Worm (Caenorhabditis elegans): ENCODE measurements around the gene F34D10.4.
A peak's percentile ranks its signal among the peaks of the same experiment; 100 is the strongest.
"Not testable (repeated sequence)": the region's sequence is repeated elsewhere in the genome, so short reads cannot be mapped to it uniquely, and the experiment has no call there.

F34D10.4 gene

ce11 chrIII:3697181-3697580 is 39.2 kb upstream of the F34D10.4 start:
- peak; percentile 46 for TF ChIP-seq nhr-19 (GFP tag; conservative IDR thresholded peaks at IDR 0.05)
- 0 out of 2 replicates have a peak, but pooled peaks have one; percentile 4 for TF ChIP-seq isw-1 (GFP tag; IDR thresholded peaks at IDR 0.05)
- TF ChIP-seq efl-1 (optimal IDR thresholded peaks at IDR 0.05) = not testable (repeated sequence)
- peak in 1 of 2 experiments; percentile 57 for TF ChIP-seq efl-1 (GFP tag; optimal IDR thresholded peaks at IDR 0.05 in 1 of 2)

- TF ChIP-seq fos-1 (tag; optimal IDR thresholded peaks at IDR 0.05) (no peak), fkh-4 (tag; optimal IDR thresholded peaks at IDR 0.05; ENCODE audit: borderline replicate concordance) (no peak), C04F5.9 (tag; optimal IDR thresholded peaks at IDR 0.05) (no peak), unc-130 (tag; optimal IDR thresholded peaks at IDR 0.05) (no peak), lin-39 (tag; optimal IDR thresholded peaks at IDR 0.05) (no peak), rnt-1 (tag; optimal IDR thresholded peaks at IDR 0.05) (no peak), nhr-85 (tag) (no peak), unc-98 (GFP tag; IDR thresholded peaks at IDR 0.05) (no peak), elt-2 (tag; optimal IDR thresholded peaks at IDR 0.05) (no peak)
These were observed 38.0 kb upstream of the F34D10.4 start for ce11 chrIII:3698366-3698765.

ce11 chrIII:3699275-3699674 is 37.1 kb upstream of the F34D10.4 start, which contains the start of gene cyn-9:
cyn-9 (minus strand) TSS chrIII:3699640.
- TF ChIP-seq fos-1 (tag; optimal IDR thresholded peaks at IDR 0.05) (no peak), aly-2 (tag; optimal IDR thresholded peaks at IDR 0.05) (no peak)

- TF ChIP-seq nhr-71 (tag; optimal IDR thresholded peaks at IDR 0.05) (peak; percentile 55), nhr-28 (tag; optimal IDR thresholded peaks at IDR 0.05) (no peak), nhr-77 (tag; optimal IDR thresholded peaks at IDR 0.05) (peak; percentile 15), ceh-90 (tag; optimal IDR thresholded peaks at IDR 0.05) (no peak), blmp-1 (tag; optimal IDR thresholded peaks at IDR 0.05) (peak; percentile 20), mep-1 (tag; optimal IDR thresholded peaks at IDR 0.05) (peak; percentile 47), elt-3 (tag; optimal IDR thresholded peaks at IDR 0.05) (peak in 1 of 6 experiments; percentile 22), snu-23 (GFP tag; optimal IDR thresholded peaks at IDR 0.05) (peak; percentile 47), lsy-2 (tag; optimal IDR thresholded peaks at IDR 0.05) (peak in 1 of 2 experiments; percentile 25), swsn-7 (tag; optimal IDR thresholded peaks at IDR 0.05) (peak; percentile 14), efl-1 (optimal IDR thresholded peaks at IDR 0.05) (peak; percentile 2 to 31), efl-1 (GFP tag; optimal IDR thresholded peaks at IDR 0.05 in 1 of 2) (peak in 1 of 2 experiments; percentile 33), lin-35 (GFP tag; optimal IDR thresholded peaks at IDR 0.05) (peak; percentile 17 to 31), lin-14 (GFP tag; optimal IDR thresholded peaks at IDR 0.05) (peak; percentile 90), xbp-1 (tag; optimal IDR thresholded peaks at IDR 0.05) (peak; percentile 98), snpc-4 (tag; optimal IDR thresholded peaks at IDR 0.05) (no peak), fkh-4 (tag; optimal IDR thresholded peaks at IDR 0.05; ENCODE audit: borderline replicate concordance) (no peak), dpl-1 (GFP tag; optimal IDR thresholded peaks at IDR 0.05) (peak in 2 of 3 experiments; percentile 3 to 10), mdl-1 (tag; optimal IDR thresholded peaks at IDR 0.05) (peak in 1 of 2 experiments; percentile 70), rnt-1 (tag; optimal IDR thresholded peaks at IDR 0.05) (peak; percentile 9), nhr-19 (GFP tag; conservative IDR thresholded peaks at IDR 0.05) (0 out of 2 replicates have a peak, but pooled peaks have one; percentile 10), egl-27 (tag; optimal IDR thresholded peaks at IDR 0.05) (no peak), tbx-2 (tag; optimal IDR thresholded peaks at IDR 0.05) (peak; percentile 23), ceh-63 (GFP tag; optimal IDR thresholded peaks at IDR 0.05) (no peak)
These were observed 34.7 kb upstream of the F34D10.4 start, which contains the start of the genes pdi-1 and C14B1.2 for ce11 chrIII:3701411-3702310. pdi-1 (minus strand) TSS chrIII:3701461. C14B1.2 (plus strand) TSS chrIII:3702260.

- TF ChIP-seq nhr-71 (tag; optimal IDR thresholded peaks at IDR 0.05) (peak; percentile 39), mep-1 (tag; optimal IDR thresholded peaks at IDR 0.05) (peak; percentile 3), jun-1 (tag; optimal IDR thresholded peaks at IDR 0.05) (peak; percentile 17), nhr-76 (tag; optimal IDR thresholded peaks at IDR 0.05) (no peak), skn-1 (tag; optimal IDR thresholded peaks at IDR 0.05) (peak; percentile 87), elt-3 (tag; optimal IDR thresholded peaks at IDR 0.05) (peak in 1 of 6 experiments; percentile 21), ceh-82 (tag; optimal IDR thresholded peaks at IDR 0.05) (peak in 2 of 3 experiments; percentile 6 to 31), ceh-63 (GFP tag; optimal IDR thresholded peaks at IDR 0.05) (no peak), lsy-2 (tag; optimal IDR thresholded peaks at IDR 0.05) (peak; percentile 28 to 32), snu-23 (GFP tag; optimal IDR thresholded peaks at IDR 0.05) (peak; percentile 4), efl-1 (optimal IDR thresholded peaks at IDR 0.05) (no peak), efl-1 (GFP tag; optimal IDR thresholded peaks at IDR 0.05 in 1 of 2) (peak; percentile 10 to 91), mdl-1 (tag; optimal IDR thresholded peaks at IDR 0.05) (peak in 1 of 2 experiments; percentile 29), nhr-47 (tag; optimal IDR thresholded peaks at IDR 0.05) (no peak), lin-35 (GFP tag; optimal IDR thresholded peaks at IDR 0.05) (peak; percentile 15 to 56), xbp-1 (tag; optimal IDR thresholded peaks at IDR 0.05) (peak; percentile 1), zip-4 (GFP tag; optimal IDR thresholded peaks at IDR 0.05) (peak; percentile 30), ama-1 (optimal IDR thresholded peaks at IDR 0.05) (no peak), swsn-7 (tag; optimal IDR thresholded peaks at IDR 0.05) (no peak), lin-14 (GFP tag; optimal IDR thresholded peaks at IDR 0.05) (peak; percentile 66), hpl-2 (GFP tag; optimal IDR thresholded peaks at IDR 0.05) (no peak)
These were observed 33.0 kb upstream of the F34D10.4 start, which contains the start of gene C14B1.3 for ce11 chrIII:3703397-3703796. C14B1.3 (plus strand) TSS chrIII:3703564.

Measured in whole organism, L1 larva.